Fruit fly (Drosophila melanogaster): ENCODE measurements around the gene CG5439.

The CG5439 gene

DNA sequence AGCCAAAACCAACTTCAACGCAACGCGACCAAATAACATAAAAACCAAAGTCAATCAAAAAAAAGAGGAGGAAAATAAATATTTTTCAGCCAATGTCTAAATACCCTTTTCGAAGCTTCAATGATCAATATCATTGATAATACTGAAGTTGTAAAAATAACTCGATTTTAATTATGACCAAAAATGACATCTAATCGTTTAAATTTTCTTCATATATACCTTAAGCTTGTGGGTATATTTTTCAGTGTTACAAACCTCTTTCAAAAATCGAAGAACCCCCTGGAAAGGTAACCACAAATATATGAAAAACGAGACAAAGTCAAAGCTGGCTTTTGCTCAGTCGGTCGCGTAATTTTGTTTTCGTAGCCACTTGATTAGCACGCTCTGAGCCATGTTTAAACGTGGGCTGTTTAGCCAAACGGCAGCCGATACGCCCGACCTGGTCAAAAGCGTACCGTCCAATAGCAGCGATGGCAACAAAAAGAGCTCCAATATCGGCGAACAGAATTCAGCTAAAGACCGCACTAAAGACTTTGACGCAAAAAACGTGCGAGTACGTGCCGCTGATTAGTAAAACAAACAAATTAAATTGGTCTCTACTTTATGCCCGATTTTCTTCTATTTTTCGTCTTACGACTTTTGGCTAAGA lies 31.8 kb upstream of the CG5439 start:
- TF ChIP-seq CG15336 (GFP tag; IDR thresholded peaks at IDR 0.05) (peak; percentile 80), Ets96B (tag; optimal IDR thresholded peaks at IDR 0.05) (peak; percentile 15), Met (GFP tag; optimal IDR thresholded peaks at IDR 0.05) (peak; percentile 43), Ets21C (GFP tag; optimal IDR thresholded peaks at IDR 0.05) (no peak), Eip93F (GFP tag; optimal IDR thresholded peaks at IDR 0.05) (no peak), CG3032 (tag; optimal IDR thresholded peaks at IDR 0.05) (no peak), Sox15 (GFP tag; optimal IDR thresholded peaks at IDR 0.05) (no peak), fkh (GFP tag; optimal IDR thresholded peaks at IDR 0.05) (peak; percentile 45), CG8119 (GFP tag; IDR thresholded peaks at IDR 0.05) (peak; percentile 70), vri (GFP tag; optimal IDR thresholded peaks at IDR 0.05) (no peak), OdsH (GFP tag; optimal IDR thresholded peaks at IDR 0.05) (peak; percentile 29), Hr38 (GFP tag; optimal IDR thresholded peaks at IDR 0.05) (no peak), eg (GFP tag; IDR thresholded peaks at IDR 0.05) (peak; percentile 69; the same call in 2 of the 3 replicates), dsx (GFP tag; optimal IDR thresholded peaks at IDR 0.05; ENCODE audit: poor library complexity, severe bottlenecking) (no peak), CG11762 (GFP tag; optimal IDR thresholded peaks at IDR 0.05; ENCODE audit: insufficient read depth) (no peak), ss (GFP tag; optimal IDR thresholded peaks at IDR 0.05) (no peak), fd85E (GFP tag; optimal IDR thresholded peaks at IDR 0.05) (no peak), Hr4 (GFP tag; optimal IDR thresholded peaks at IDR 0.05) (peak; percentile 75), CG4318 (GFP tag; optimal IDR thresholded peaks at IDR 0.05) (no peak), CG1621 (tag; optimal IDR thresholded peaks at IDR 0.05) (no peak), acj6 (GFP tag; optimal IDR thresholded peaks at IDR 0.05) (peak; percentile 21), dac (GFP tag; optimal IDR thresholded peaks at IDR 0.05) (no peak), CG8632 (GFP tag; optimal IDR thresholded peaks at IDR 0.05) (no peak), net (GFP tag; optimal IDR thresholded peaks at IDR 0.05) (peak; percentile 27), CG6163 (GFP tag; IDR thresholded peaks at IDR 0.05) (no peak; the same call in 2 of the 3 replicates), CG9139 (GFP tag; optimal IDR thresholded peaks at IDR 0.05) (no peak), CG10631 (GFP tag; optimal IDR thresholded peaks at IDR 0.05) (peak; percentile 5), cyc (GFP tag; optimal IDR thresholded peaks at IDR 0.05) (peak; percentile 17), Blimp-1 (GFP tag; optimal IDR thresholded peaks at IDR 0.05) (no peak), CG6276 (GFP tag; optimal IDR thresholded peaks at IDR 0.05) (peak; percentile 44), CG31627 (GFP tag; optimal IDR thresholded peaks at IDR 0.05) (peak; percentile 28), pdm3 (GFP tag; optimal IDR thresholded peaks at IDR 0.05) (peak; percentile 43), CG10669 (GFP tag; optimal IDR thresholded peaks at IDR 0.05) (no peak), fd59A (GFP tag; optimal IDR thresholded peaks at IDR 0.05) (no peak), CG16779 (tag; optimal IDR thresholded peaks at IDR 0.05) (no peak), spab (GFP tag; optimal IDR thresholded peaks at IDR 0.05) (no peak), svp (GFP tag) (peak; percentile 50), Sox102F (GFP tag; optimal IDR thresholded peaks at IDR 0.05) (no peak), CG11902 (GFP tag; optimal IDR thresholded peaks at IDR 0.05) (no peak), Smox (GFP tag; optimal IDR thresholded peaks at IDR 0.05) (peak; percentile 23), achi (GFP tag; optimal IDR thresholded peaks at IDR 0.05) (peak; percentile 34), CG6808 (GFP tag; optimal IDR thresholded peaks at IDR 0.05) (no peak), Eip75B (GFP tag; optimal IDR thresholded peaks at IDR 0.05) (no peak), Sox14 (GFP tag; optimal IDR thresholded peaks at IDR 0.05) (peak; percentile 1), lz (GFP tag; optimal IDR thresholded peaks at IDR 0.05) (peak; percentile 0), CG3919 (GFP tag; optimal IDR thresholded peaks at IDR 0.05) (peak; percentile 54), Hr39 (GFP tag; optimal IDR thresholded peaks at IDR 0.05) (peak; percentile 52), Eip78C (GFP tag) (peak; percentile 69), CG6854 (GFP tag; optimal IDR thresholded peaks at IDR 0.05) (no peak), CG34406 (GFP tag; optimal IDR thresholded peaks at IDR 0.05) (no peak), CG8319 (GFP tag; optimal IDR thresholded peaks at IDR 0.05) (no peak), Lpt (GFP tag; optimal IDR thresholded peaks at IDR 0.05) (peak; percentile 29)
